Fruit fly (Drosophila melanogaster) whole organism, larva: ENCODE results near the gene Npl4.

ENCODE experiments used
- noc ChIP-seq: fragments of 200-800 bp; sonication (Bioruptor generic); optimal IDR thresholded peaks from 3 replicates; lab custom pipeline; 2019; ENCODE audit warnings: missing biosample characterization, mild to moderate bottlenecking, missing genetic modification characterization, moderate library complexity

Gene Npl4

dm6 chr3R:25638961-25639360 lies 14.5 kb upstream of the Npl4 start:
- no peak for TF ChIP-seq noc (tag; lab: Kevin White, UChicago)

dm6 chr3R:25638381-25638780 lies 13.9 kb upstream of the Npl4 start:
- no peak for TF ChIP-seq noc (tag; lab: Kevin White, UChicago)

DNA sequence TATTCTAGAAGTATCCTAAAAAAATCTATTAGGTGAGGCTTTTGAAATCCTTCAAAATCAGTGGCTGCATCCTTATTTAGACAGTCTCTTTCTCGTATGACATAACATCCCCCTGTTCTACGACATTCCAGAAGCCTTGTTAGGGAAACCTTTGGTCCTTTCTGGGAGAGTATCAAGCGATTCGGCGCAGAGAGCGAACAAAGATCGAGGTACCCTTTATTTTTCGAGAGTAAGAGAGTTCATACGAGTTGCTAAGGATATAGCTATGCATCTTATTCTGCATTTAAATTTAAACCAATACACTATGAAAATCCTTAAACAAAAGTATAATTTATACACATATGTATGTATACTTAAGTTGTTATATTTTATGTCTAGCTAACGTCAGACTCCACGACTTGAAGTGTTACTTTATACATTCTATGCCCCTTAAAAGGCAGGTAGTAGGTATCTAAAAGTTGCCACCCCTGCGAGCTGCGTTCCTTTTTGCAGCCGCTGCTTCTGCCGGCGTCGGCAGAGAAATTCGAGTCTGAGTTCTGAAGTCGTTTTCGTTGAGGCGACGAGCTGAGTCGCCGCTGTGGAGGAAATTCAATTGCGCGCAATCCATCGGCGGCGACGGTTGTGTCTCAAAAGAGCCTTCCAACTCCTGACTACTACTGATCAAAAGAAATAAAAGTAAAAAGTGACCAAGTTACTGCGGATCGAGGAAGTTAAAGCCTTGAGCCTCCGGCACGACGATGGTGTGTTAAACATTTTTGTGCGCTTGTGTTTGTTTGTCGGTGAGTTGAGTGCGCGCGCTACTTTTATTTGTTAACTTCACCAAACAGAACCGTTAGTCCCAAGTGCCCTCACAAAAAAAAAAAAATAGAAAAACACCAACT lies 13.1 kb upstream of the Npl4 start, which contains the start of gene jigr1:
Gene jigr1, plus strand, starts transcription at position 550 of the 881 bp plus-strand sequence.
- no peak for TF ChIP-seq noc (tag; lab: Kevin White, UChicago)

- TF ChIP-seq noc (tag; lab: Kevin White, UChicago) = no peak
Observed at dm6 chr3R:25633865-25634460, 9.5 kb upstream of the Npl4 start.

DNA sequence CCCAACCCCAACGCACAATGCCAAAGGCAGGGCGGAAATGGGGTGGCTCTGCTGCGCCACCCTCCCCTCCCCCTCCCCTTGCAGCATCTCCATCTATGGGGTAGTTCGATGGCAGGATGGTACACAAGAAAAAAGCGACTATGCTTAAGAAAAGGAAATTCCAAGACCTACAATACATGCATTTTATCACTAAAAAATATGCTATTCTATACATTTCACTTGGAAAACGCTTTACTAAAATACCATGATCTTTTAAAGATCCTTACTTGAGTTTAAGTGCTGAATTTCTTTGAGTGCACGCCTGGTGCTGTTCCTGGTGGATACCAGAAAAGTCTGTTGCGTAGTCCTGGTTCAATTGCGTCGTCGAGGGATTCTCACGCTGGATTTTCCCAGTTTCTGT lies 6.6 kb upstream of the Npl4 start:
- no peak for TF ChIP-seq noc (tag; lab: Kevin White, UChicago)

DNA sequence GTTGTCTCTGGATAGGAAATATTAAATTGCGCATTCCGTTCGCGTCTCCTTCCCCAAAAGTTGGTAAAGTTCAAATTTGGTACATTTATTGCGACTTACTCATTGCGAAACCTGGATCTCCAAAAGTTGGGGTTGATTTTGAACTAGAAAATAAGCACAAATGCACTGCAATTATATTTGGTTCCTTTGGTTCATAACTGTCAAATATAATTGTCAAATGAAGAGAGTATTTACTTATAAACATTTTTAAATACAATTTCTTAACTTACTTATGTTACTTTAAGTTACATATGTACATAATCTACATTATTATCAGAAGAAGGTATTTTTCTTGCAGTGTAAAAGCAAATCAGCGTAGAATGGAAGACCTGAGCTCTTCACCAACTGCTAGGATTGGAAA lies 6.1 kb upstream of the Npl4 start:
- no peak for TF ChIP-seq noc (tag; lab: Kevin White, UChicago)

DNA sequence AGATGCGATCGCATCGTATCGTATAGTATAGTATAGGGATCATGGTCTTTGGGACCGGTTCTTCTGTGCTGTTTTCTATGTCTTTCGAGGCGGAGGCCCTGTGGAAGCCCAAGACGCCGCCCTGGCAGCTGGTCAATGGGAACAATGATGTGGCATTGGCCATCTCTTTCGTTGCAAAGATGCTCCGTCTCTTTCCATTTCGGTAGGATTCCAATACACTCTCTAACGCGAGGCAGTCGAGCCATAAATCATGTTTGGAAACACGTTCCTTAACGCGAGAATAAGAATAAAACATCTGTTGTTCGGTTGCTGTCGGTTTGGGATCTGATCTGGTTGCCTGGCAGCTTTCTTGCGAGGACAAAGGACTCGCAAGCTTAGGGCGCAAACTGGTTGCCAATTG lies 4.2 kb upstream of the Npl4 start:
- no peak for TF ChIP-seq noc (tag; lab: Kevin White, UChicago)

- no peak for TF ChIP-seq noc (tag; lab: Kevin White, UChicago)
Observed at dm6 chr3R:25626625-25627275, 2.3 kb upstream of the Npl4 start, which contains the start of gene Ssadh. Gene Ssadh (minus strand): TSS chr3R:25626924.

DNA sequence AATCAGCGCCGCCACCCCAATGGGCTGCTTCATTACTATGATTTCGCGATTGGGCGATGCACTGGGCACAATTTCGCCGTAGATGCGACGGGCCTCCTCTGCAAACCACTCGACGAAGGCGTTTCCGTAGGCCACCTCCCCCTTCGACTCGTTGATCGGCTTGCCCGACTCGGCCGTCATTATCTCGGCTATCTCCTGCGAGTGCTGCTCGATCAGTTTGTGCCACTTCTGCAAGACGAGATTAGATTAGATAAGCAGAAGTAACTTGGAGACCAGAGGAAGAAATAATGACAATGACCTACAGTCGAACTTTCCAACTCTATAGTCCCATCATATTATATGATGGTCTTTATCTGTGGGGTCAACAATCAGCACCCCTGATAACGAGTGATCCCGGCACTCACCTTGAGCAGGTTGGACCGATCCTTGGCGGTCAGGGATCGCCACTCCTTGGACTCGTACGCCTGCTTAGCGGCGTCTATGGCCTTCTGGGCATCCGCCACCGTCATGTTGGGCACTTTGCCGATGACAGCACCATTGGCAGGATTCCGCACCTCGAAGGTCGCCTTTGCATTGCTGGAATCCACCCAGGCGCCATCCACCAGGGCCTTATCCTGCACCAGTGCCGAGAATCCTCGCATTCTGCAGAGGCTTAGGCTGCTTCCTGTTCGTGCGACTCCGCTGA lies 1.6 kb upstream of the Npl4 start:
- no peak for TF ChIP-seq noc (tag; lab: Kevin White, UChicago)

- TF ChIP-seq noc (tag; lab: Kevin White, UChicago) = no peak
Observed at dm6 chr3R:25618114-25618513, 6.3 kb downstream of the Npl4 start, which contains the start of gene CG5071. Gene CG5071 (plus strand): TSS chr3R:25618414.

- no peak for TF ChIP-seq noc (tag; lab: Kevin White, UChicago)
Observed at dm6 chr3R:25613366-25613765, 11.1 kb downstream of the Npl4 start, which contains the start of gene CG5079. Gene CG5079 (plus strand): TSS chr3R:25613666.

- no peak for TF ChIP-seq noc (tag; lab: Kevin White, UChicago)
Observed at dm6 chr3R:25609027-25609426, 15.4 kb downstream of the Npl4 start, which contains the start of gene ymp. Gene ymp (minus strand): TSS chr3R:25609127.

- TF ChIP-seq noc (tag; lab: Kevin White, UChicago) = no peak
Observed at dm6 chr3R:25596274-25597034, 28.0 kb downstream of the Npl4 start.

- no peak for TF ChIP-seq noc (tag; lab: Kevin White, UChicago)
Observed at dm6 chr3R:25594128-25594527, 30.3 kb downstream of the Npl4 start.

DNA sequence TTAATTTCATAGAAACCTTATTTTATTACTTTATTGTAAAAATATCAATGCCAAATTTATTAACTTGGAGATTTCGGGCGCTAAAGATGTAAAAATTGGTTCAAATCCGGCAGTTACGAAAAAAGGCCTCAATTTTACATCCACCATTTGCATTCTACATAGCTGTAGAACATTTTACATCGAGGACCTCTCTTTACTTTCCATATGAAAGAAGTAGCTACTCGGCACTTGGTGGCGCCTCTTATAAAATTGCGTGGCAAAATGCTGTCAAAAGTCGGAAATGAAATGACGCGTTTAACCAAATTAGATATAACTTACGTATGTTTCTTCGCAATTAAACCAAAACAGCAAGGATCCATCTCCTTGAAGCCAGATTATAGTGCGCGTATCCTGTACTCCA lies 33.0 kb downstream of the Npl4 start:
- TF ChIP-seq noc (tag; lab: Kevin White, UChicago) = no peak
